Worm (Caenorhabditis elegans): ENCODE measurements around the gene rpb-9.

The rpb-9 gene

ce11 chrV:8012032-8012431 lies at the start of gene rpb-9:
Gene rpb-9, minus strand, starts transcription at chrV:8012345.
- TF ChIP-seq rpc-1 (optimal IDR thresholded peaks at IDR 0.05) (no peak), rpc-1 (tag; optimal IDR thresholded peaks at IDR 0.05) (no peak), egl-44 (GFP tag; IDR thresholded peaks at IDR 0.05) (no peak), Y56A3A.18 (GFP tag; IDR thresholded peaks at IDR 0.05) (peak; percentile 25; the same call in 1 of the 2 replicates), nfyb-1 (GFP tag; IDR thresholded peaks at IDR 0.05) (0 out of 2 replicates have a peak, but pooled peaks have one; percentile 16), sea-2 (GFP tag; IDR thresholded peaks at IDR 0.05) (no peak), C17E4.6 (GFP tag; IDR thresholded peaks at IDR 0.05) (no peak), rcor-1 (GFP tag; IDR thresholded peaks at IDR 0.05) (no peak), lin-54 (GFP tag; optimal IDR thresholded peaks at IDR 0.05) (no peak), nhr-80 (tag; optimal IDR thresholded peaks at IDR 0.05) (no peak), snpc-1.1 (tag; optimal IDR thresholded peaks at IDR 0.05; ENCODE audit: insufficient read depth) (peak; percentile 10), aptf-3 (GFP tag; IDR thresholded peaks at IDR 0.05) (no peak), pbrm-1 (GFP tag; IDR thresholded peaks at IDR 0.05) (no peak), dox-1 (GFP tag; IDR thresholded peaks at IDR 0.05) (no peak), ceh-91 (GFP tag; IDR thresholded peaks at IDR 0.05) (no peak), K11D2.4 (GFP tag; IDR thresholded peaks at IDR 0.05) (no peak), akir-1 (GFP tag; optimal IDR thresholded peaks at IDR 0.05) (no peak), egrh-3 (GFP tag; IDR thresholded peaks at IDR 0.05) (no peak), die-1 (tag; optimal IDR thresholded peaks at IDR 0.05) (peak; percentile 14), hmg-1.2 (GFP tag; IDR thresholded peaks at IDR 0.05) (peak; percentile 24; the same call in 1 of the 2 replicates), F49E8.2 (tag; optimal IDR thresholded peaks at IDR 0.05; ENCODE audit: insufficient read depth) (peak; percentile 30), hsf-1 (GFP tag; IDR thresholded peaks at IDR 0.05) (0 out of 2 replicates have a peak, but pooled peaks have one; percentile 30), snpc-4 (GFP tag; optimal IDR thresholded peaks at IDR 0.05) (no peak), snpc-4 (tag; optimal IDR thresholded peaks at IDR 0.05) (peak in 1 of 4 experiments; percentile 35), B0336.3 (GFP tag; IDR thresholded peaks at IDR 0.05) (peak; percentile 27; the same call in 1 of the 2 replicates), ama-1 (optimal IDR thresholded peaks at IDR 0.05) (peak; percentile 17), ama-1 (GFP tag; optimal IDR thresholded peaks at IDR 0.05) (no peak)

DNA sequence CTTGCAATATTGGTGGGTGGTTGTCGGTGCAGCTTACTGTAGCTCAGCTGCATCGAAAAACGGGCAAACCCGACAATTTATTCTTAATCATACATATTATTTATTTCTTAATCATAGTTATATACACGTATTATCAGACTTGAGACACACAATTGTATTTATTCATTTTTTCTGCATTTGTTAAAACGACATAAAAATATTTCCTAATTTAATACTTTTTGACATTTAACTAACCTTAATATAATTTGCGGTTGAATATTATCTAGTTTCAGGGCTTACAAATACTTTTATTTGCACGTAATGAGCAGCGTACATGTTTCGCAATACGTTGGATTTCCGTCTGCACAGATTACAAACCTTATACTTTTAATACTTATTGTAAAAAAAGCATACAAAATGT lies 46.2 kb upstream of the rpb-9 start, which contains the start of gene str-138:
str-138 (plus strand) TSS at position 301 of the 400 bp plus-strand sequence.
- TF ChIP-seq cebp-1 (GFP tag; IDR thresholded peaks at IDR 0.05) (no peak), cebp-1 (tag; optimal IDR thresholded peaks at IDR 0.05) (no peak), hmg-20 (GFP tag; IDR thresholded peaks at IDR 0.05) (no peak), nhr-90 (tag; optimal IDR thresholded peaks at IDR 0.05) (no peak), madf-10 (tag; optimal IDR thresholded peaks at IDR 0.05) (no peak), ztf-18 (tag; optimal IDR thresholded peaks at IDR 0.05) (no peak), rec-8 (tag; optimal IDR thresholded peaks at IDR 0.05) (no peak), mxl-1 (tag; optimal IDR thresholded peaks at IDR 0.05) (no peak), ztf-3 (GFP tag; optimal IDR thresholded peaks at IDR 0.05) (no peak), Y95B8A.8 (GFP tag; IDR thresholded peaks at IDR 0.05) (no peak), F52B5.7 (tag; optimal IDR thresholded peaks at IDR 0.05) (no peak), Y56A3A.18 (GFP tag; IDR thresholded peaks at IDR 0.05) (no peak), nfyb-1 (GFP tag; IDR thresholded peaks at IDR 0.05) (no peak), Y79H2A.3 (GFP tag; conservative IDR thresholded peaks at IDR 0.05) (no peak), snpc-4 (GFP tag; optimal IDR thresholded peaks at IDR 0.05) (no peak), snpc-4 (tag; optimal IDR thresholded peaks at IDR 0.05) (no peak)

All from whole organism, young adult.